Worm (Caenorhabditis elegans): ENCODE results near the gene gstk-1.

gstk-1 gene

ce11 chrII:9691839-9692238, 35.3 kb downstream of the gstk-1 start, which contains the start of gene nlp-11:
Gene nlp-11, minus strand, starts transcription at chrII:9691939.
- TF ChIP-seq aly-2 (tag; optimal IDR thresholded peaks at IDR 0.05): no peak
- no peak for TF ChIP-seq fkh-10 (GFP tag; optimal IDR thresholded peaks at IDR 0.05)
- no peak for TF ChIP-seq ama-1 (optimal IDR thresholded peaks at IDR 0.05)

DNA sequence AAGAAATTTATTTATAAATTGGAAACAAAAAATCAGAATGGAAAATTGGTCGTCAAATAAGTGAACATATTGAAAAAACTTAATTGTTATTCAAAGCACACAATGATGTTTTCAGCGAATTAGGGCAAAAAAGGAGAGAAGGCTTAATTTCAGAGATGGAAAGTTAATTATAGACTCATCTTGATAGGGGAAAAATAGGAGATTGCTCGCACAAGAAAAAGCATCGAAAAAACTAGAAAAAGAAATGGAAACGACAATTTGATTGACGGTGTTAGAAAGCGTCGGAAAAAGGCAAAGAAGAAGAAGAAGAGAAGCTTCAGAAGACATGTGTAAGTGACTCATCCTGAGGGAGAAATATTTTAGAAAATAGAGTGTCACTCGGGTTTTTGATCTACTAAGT, 39.4 kb downstream of the gstk-1 start:
- no peak for TF ChIP-seq nhr-67 (tag; optimal IDR thresholded peaks at IDR 0.05)
- no peak for TF ChIP-seq tbx-2 (tag; optimal IDR thresholded peaks at IDR 0.05)
- no peak for TF ChIP-seq ZK546.5 (tag; optimal IDR thresholded peaks at IDR 0.05)
- TF ChIP-seq hmg-11 (tag; optimal IDR thresholded peaks at IDR 0.05): no peak
- TF ChIP-seq eor-1 (tag; optimal IDR thresholded peaks at IDR 0.05): no peak
- no peak for TF ChIP-seq egl-5 (tag; optimal IDR thresholded peaks at IDR 0.05)
- TF ChIP-seq nhr-11 (tag; optimal IDR thresholded peaks at IDR 0.05): no peak
- TF ChIP-seq elt-1 (tag; optimal IDR thresholded peaks at IDR 0.05): peak; percentile 86
- TF ChIP-seq nhr-25 (tag; optimal IDR thresholded peaks at IDR 0.05): no peak
- peak; percentile 27 for TF ChIP-seq fkh-10 (GFP tag; optimal IDR thresholded peaks at IDR 0.05)
- no peak for TF ChIP-seq mml-1 (tag; optimal IDR thresholded peaks at IDR 0.05)
- no peak for TF ChIP-seq egl-27 (tag; optimal IDR thresholded peaks at IDR 0.05)

ce11 chrII:9700363-9700762, 43.9 kb downstream of the gstk-1 start, which contains the start of the genes Y53C12A.8 and Y53C12A.7:
Gene Y53C12A.8, minus strand, starts transcription at chrII:9700463.
Gene Y53C12A.7, plus strand, starts transcription at chrII:9700543.
- TF ChIP-seq hmg-11 (tag; optimal IDR thresholded peaks at IDR 0.05): no peak

- TF ChIP-seq ZK546.5 (tag; optimal IDR thresholded peaks at IDR 0.05): no peak
- no peak for TF ChIP-seq lin-39 (tag; optimal IDR thresholded peaks at IDR 0.05)
- no peak for TF ChIP-seq nhr-237 (tag; optimal IDR thresholded peaks at IDR 0.05)
- TF ChIP-seq ceh-28 (tag; optimal IDR thresholded peaks at IDR 0.05): peak; percentile 17
Observed at ce11 chrII:9703601-9704000, 47.1 kb downstream of the gstk-1 start, which contains the start of gene mop-25.2. Gene mop-25.2, minus strand, starts transcription at chrII:9703701.

DNA sequence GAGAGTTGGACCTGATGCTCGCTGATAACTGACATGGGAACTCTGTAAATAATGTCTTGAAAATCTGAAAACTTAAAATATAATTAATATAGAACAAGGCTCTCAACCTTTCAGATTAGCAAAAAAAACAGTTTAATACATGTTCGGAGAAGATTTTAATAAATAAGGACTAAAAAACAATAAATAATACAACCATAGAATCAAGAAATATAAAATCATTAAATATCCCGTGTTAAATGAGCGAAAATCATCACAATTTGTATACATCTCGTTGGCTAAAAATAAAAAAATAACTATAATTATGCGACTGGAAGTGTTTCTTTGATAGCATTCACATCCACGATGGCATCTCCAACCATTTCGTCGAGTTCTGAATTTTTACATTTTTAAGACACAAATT, 48.2 kb downstream of the gstk-1 start, which contains the start of gene Y53C12A.10:
Gene Y53C12A.10, minus strand, starts transcription at position 101 of the 400 bp plus-strand sequence.
- TF ChIP-seq hmg-11 (tag; optimal IDR thresholded peaks at IDR 0.05): no peak

DNA sequence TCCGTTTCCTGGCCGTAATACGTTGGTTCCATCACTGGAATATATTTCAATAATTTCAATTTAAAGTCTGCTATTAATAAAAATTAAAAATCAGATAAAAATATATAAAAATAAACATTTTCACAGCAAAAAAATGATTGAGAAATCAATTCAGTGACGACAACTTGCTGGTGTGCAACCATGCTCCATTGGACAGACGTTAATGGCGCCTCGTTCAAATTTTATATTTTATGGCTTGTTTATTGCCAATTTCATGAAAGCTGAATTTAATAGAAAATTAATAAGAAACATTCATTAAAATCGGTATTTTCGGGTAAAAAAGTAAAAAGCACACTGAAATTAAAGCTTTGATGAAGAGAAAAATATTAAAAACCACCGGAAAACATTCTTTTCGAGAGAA, 49.7 kb downstream of the gstk-1 start, which contains the start of gene Y53C12A.3:
Gene Y53C12A.3, minus strand, starts transcription at position 34 of the 400 bp plus-strand sequence.
- TF ChIP-seq nhr-23 (tag; optimal IDR thresholded peaks at IDR 0.05) (peak; percentile 8), unc-62 (GFP tag; optimal IDR thresholded peaks at IDR 0.05) (no peak), lin-39 (tag; optimal IDR thresholded peaks at IDR 0.05) (peak; percentile 16), nhr-77 (tag; optimal IDR thresholded peaks at IDR 0.05) (no peak), ceh-82 (tag; optimal IDR thresholded peaks at IDR 0.05) (no peak), nhr-12 (tag; optimal IDR thresholded peaks at IDR 0.05) (no peak), aly-2 (tag; optimal IDR thresholded peaks at IDR 0.05) (no peak), lin-15B (tag; optimal IDR thresholded peaks at IDR 0.05) (peak; percentile 51), nhr-67 (tag; optimal IDR thresholded peaks at IDR 0.05) (no peak), daf-12 (tag; optimal IDR thresholded peaks at IDR 0.05) (no peak), elt-2 (tag; optimal IDR thresholded peaks at IDR 0.05) (no peak), tbx-2 (tag; optimal IDR thresholded peaks at IDR 0.05) (no peak), mml-1 (tag; optimal IDR thresholded peaks at IDR 0.05) (no peak), lsy-12 (tag; optimal IDR thresholded peaks at IDR 0.05) (no peak), egl-5 (tag; optimal IDR thresholded peaks at IDR 0.05) (peak; percentile 4), pha-4 (tag; optimal IDR thresholded peaks at IDR 0.05) (peak; percentile 78), sea-2 (GFP tag; optimal IDR thresholded peaks at IDR 0.05) (no peak), elt-3 (tag; optimal IDR thresholded peaks at IDR 0.05) (no peak), fos-1 (tag; optimal IDR thresholded peaks at IDR 0.05) (no peak), fkh-10 (GFP tag; optimal IDR thresholded peaks at IDR 0.05) (no peak), pqm-1 (tag; optimal IDR thresholded peaks at IDR 0.05) (no peak), eor-1 (tag; optimal IDR thresholded peaks at IDR 0.05) (no peak), ztf-11 (tag; optimal IDR thresholded peaks at IDR 0.05) (no peak), hmg-11 (tag; optimal IDR thresholded peaks at IDR 0.05) (peak; percentile 54), nhr-11 (tag; optimal IDR thresholded peaks at IDR 0.05) (no peak), ZK546.5 (tag; optimal IDR thresholded peaks at IDR 0.05) (no peak), unc-39 (tag; optimal IDR thresholded peaks at IDR 0.05) (no peak), elt-1 (tag; optimal IDR thresholded peaks at IDR 0.05) (no peak), snpc-4 (tag; optimal IDR thresholded peaks at IDR 0.05) (no peak), nfya-1 (tag; optimal IDR thresholded peaks at IDR 0.05; ENCODE audit: insufficient read depth) (peak; percentile 52), nhr-43 (tag; optimal IDR thresholded peaks at IDR 0.05; ENCODE audit: poor library complexity, severe bottlenecking) (no peak), zag-1 (tag; optimal IDR thresholded peaks at IDR 0.05) (no peak), jun-1 (tag; optimal IDR thresholded peaks at IDR 0.05) (no peak), skn-1 (tag; optimal IDR thresholded peaks at IDR 0.05) (no peak), ceh-9 (tag; optimal IDR thresholded peaks at IDR 0.05) (no peak), nhr-237 (tag; optimal IDR thresholded peaks at IDR 0.05) (no peak), ceh-28 (tag; optimal IDR thresholded peaks at IDR 0.05) (no peak), nhr-25 (tag; optimal IDR thresholded peaks at IDR 0.05) (no peak), nhr-28 (tag; optimal IDR thresholded peaks at IDR 0.05) (no peak)

All from whole organism, L3 larva.